Fruit fly (Drosophila melanogaster) whole organism, embryonic: ENCODE data around the gene Tpr2.

Experiments used
- Abd-B ChIP-seq: fragments of 200-800 bp; sonication (Bioruptor generic); optimal IDR thresholded peaks from 2 replicates; lab custom pipeline; 2018; ENCODE audit warnings: missing biosample characterization, mild to moderate bottlenecking, missing genetic modification characterization, moderate library complexity
- Antp ChIP-seq: fragments of 200-800 bp; sonication (Bioruptor generic); optimal IDR thresholded peaks from 3 replicates; lab custom pipeline; 2016; ENCODE audit warnings: missing biosample characterization, missing genetic modification characterization
- Atf6 ChIP-seq: fragments of 200-800 bp; sonication (Bioruptor generic); IDR thresholded peaks from 2 replicates; pipeline ENCODE4 v1.3.6; 2022; ENCODE audit warnings: missing biosample characterization, missing genetic modification characterization
- CG10959 ChIP-seq: fragments of 200-800 bp; sonication (Bioruptor generic); IDR thresholded peaks from 2 replicates; pipeline ENCODE4 v1.3.6; 2022; ENCODE audit warnings: missing biosample characterization, missing genetic modification characterization
- CG12299 ChIP-seq: fragments of 200-800 bp; sonication (Bioruptor generic); optimal IDR thresholded peaks from 2 replicates; lab custom pipeline; 2018; ENCODE audit warnings: missing biosample characterization, mild to moderate bottlenecking, missing genetic modification characterization
- CG12942 ChIP-seq: fragments of 200-800 bp; sonication (Bioruptor generic); optimal IDR thresholded peaks from 3 replicates; lab custom pipeline; 2016; ENCODE audit warnings: missing biosample characterization, missing genetic modification characterization
- CG13287 ChIP-seq: fragments of 200-800 bp; sonication (Bioruptor generic); IDR thresholded peaks from 2 replicates; pipeline ENCODE4 v1.3.6; 2022; ENCODE audit warnings: missing biosample characterization, missing genetic modification characterization; ENCODE audit not compliant: partially characterized antibody
- CG13624 ChIP-seq: fragments of 200-800 bp; sonication (Bioruptor generic); optimal IDR thresholded peaks from 2 replicates; lab custom pipeline; 2016; ENCODE audit warnings: missing biosample characterization, missing genetic modification characterization
- CG15073 ChIP-seq: fragments of 200-800 bp; sonication (Bioruptor generic); optimal IDR thresholded peaks from 2 replicates; lab custom pipeline; 2016; ENCODE audit warnings: missing biosample characterization, missing genetic modification characterization
- CG18619 ChIP-seq: fragments of 200-800 bp; sonication (Bioruptor generic); optimal IDR thresholded peaks from 3 replicates; lab custom pipeline; 2017; ENCODE audit warnings: missing biosample characterization, mild to moderate bottlenecking, missing genetic modification characterization
- CG18764 ChIP-seq: fragments of 200-800 bp; sonication (Bioruptor generic); optimal IDR thresholded peaks from 3 replicates; lab custom pipeline; 2016; ENCODE audit warnings: missing biosample characterization, missing genetic modification characterization
- CG2889 ChIP-seq: fragments of 200-800 bp; sonication (Bioruptor generic); IDR thresholded peaks from 3 replicates; pipeline ENCODE4 v1.3.6; 2022; ENCODE audit warnings: missing biosample characterization, missing genetic modification characterization
- CG33557 ChIP-seq: fragments of 200-800 bp; sonication (Bioruptor generic); optimal IDR thresholded peaks from 2 replicates; lab custom pipeline; 2019; ENCODE audit warnings: missing biosample characterization, mild to moderate bottlenecking, missing genetic modification characterization, moderate library complexity
- CG4404 ChIP-seq: fragments of 200-800 bp; sonication (Bioruptor generic); IDR thresholded peaks from 2 replicates; pipeline ENCODE4 v1.3.6; 2022; ENCODE audit warnings: missing biosample characterization, missing genetic modification characterization
- CG7372 ChIP-seq: fragments of 200-800 bp; sonication (Bioruptor generic); IDR thresholded peaks from 2 replicates; pipeline ENCODE4 v1.3.6; 2022; ENCODE audit warnings: missing biosample characterization, missing genetic modification characterization
- CG7786 ChIP-seq: fragments of 200-800 bp; sonication (Bioruptor generic); optimal IDR thresholded peaks from 2 replicates; lab custom pipeline; 2016; ENCODE audit warnings: missing biosample characterization, missing genetic modification characterization
- CG8478 ChIP-seq: fragments of >200 bp; optimal IDR thresholded peaks from 2 replicates; lab custom pipeline; 2018
- CG9609 ChIP-seq: fragments of 200-800 bp; sonication (Bioruptor generic); optimal IDR thresholded peaks from 3 replicates; lab custom pipeline; 2016; ENCODE audit warnings: missing biosample characterization, missing genetic modification characterization
- D19A ChIP-seq: fragments of 200-800 bp; optimal IDR thresholded peaks from 3 replicates; lab custom pipeline; 2019; ENCODE audit warnings: missing biosample characterization, mild to moderate bottlenecking, missing genetic modification characterization, moderate library complexity
- Fer1 ChIP-seq: fragments of 200-800 bp; sonication (Bioruptor generic); optimal IDR thresholded peaks from 2 replicates; lab custom pipeline; 2017; ENCODE audit warnings: missing biosample characterization, mild to moderate bottlenecking, missing genetic modification characterization
- Fer3 ChIP-seq: fragments of 200-800 bp; sonication (Bioruptor generic); optimal IDR thresholded peaks from 2 replicates; lab custom pipeline; 2018; ENCODE audit warnings: missing biosample characterization, mild to moderate bottlenecking, missing genetic modification characterization, moderate library complexity
- H2.0 ChIP-seq: fragments of 200-800 bp; sonication (Bioruptor generic); IDR thresholded peaks from 2 replicates; pipeline ENCODE4 v1.3.6; 2022; ENCODE audit warnings: missing biosample characterization, missing genetic modification characterization
- HLH4C ChIP-seq: fragments of 200-800 bp; sonication (Bioruptor generic); IDR thresholded peaks from 3 replicates; pipeline ENCODE4 v1.3.6; 2022; ENCODE audit warnings: missing biosample characterization, missing genetic modification characterization; ENCODE audit not compliant: partially characterized antibody
- HLH54F ChIP-seq: fragments of 200-800 bp; sonication (Bioruptor generic); optimal IDR thresholded peaks from 3 replicates; lab custom pipeline; 2016; ENCODE audit warnings: missing biosample characterization, missing genetic modification characterization
- Hand ChIP-seq: fragments of 200-800 bp; sonication (Bioruptor generic); optimal IDR thresholded peaks from 2 replicates; lab custom pipeline; 2017; ENCODE audit warnings: mild to moderate bottlenecking, missing biosample characterization, missing genetic modification reagents, missing genetic modification characterization
- Hr3 ChIP-seq: fragments of 200-800 bp; sonication (Bioruptor generic); optimal IDR thresholded peaks from 3 replicates; lab custom pipeline; 2016; ENCODE audit warnings: missing biosample characterization, missing genetic modification characterization
- Meics ChIP-seq: fragments of 200-800 bp; sonication (Bioruptor generic); optimal IDR thresholded peaks from 2 replicates; lab custom pipeline; 2017; ENCODE audit warnings: missing biosample characterization, mild to moderate bottlenecking, missing genetic modification characterization
- Opbp ChIP-seq: fragments of 200-800 bp; sonication (Bioruptor generic); IDR thresholded peaks from 3 replicates; pipeline ENCODE4 v1.3.6; 2022; ENCODE audit warnings: missing biosample characterization, missing genetic modification characterization; ENCODE audit not compliant: partially characterized antibody
- PHDP ChIP-seq: fragments of 200-800 bp; sonication (Bioruptor generic); optimal IDR thresholded peaks from 3 replicates; lab custom pipeline; 2018; ENCODE audit warnings: missing biosample characterization, mild to moderate bottlenecking, missing genetic modification characterization, moderate library complexity
- Pdp1 ChIP-seq, 2 experiments: fragments of 200-800 bp; sonication (Bioruptor generic); optimal IDR thresholded peaks; 3 replicates each; lab custom pipeline; 2016; ENCODE audit warnings: missing biosample characterization in 2 of 2, missing genetic modification characterization in 2 of 2, mild to moderate bottlenecking in 1 of 2, moderate library complexity in 1 of 2
- Rfx ChIP-seq: fragments of 200-800 bp; sonication (Bioruptor generic); IDR thresholded peaks from 2 replicates; pipeline ENCODE4 v1.3.6; 2022; ENCODE audit warnings: missing biosample characterization, missing genetic modification characterization
- bigmax ChIP-seq: fragments of 200-800 bp; sonication (Bioruptor generic); optimal IDR thresholded peaks from 2 replicates; lab custom pipeline; 2018; ENCODE audit warnings: missing biosample characterization, mild to moderate bottlenecking, missing genetic modification characterization
- br ChIP-seq: fragments of >200 bp; optimal IDR thresholded peaks from 2 replicates; lab custom pipeline; 2017
- cad ChIP-seq: fragments of >200 bp; optimal IDR thresholded peaks from 2 replicates; lab custom pipeline; 2017; ENCODE audit warnings: missing biosample characterization, missing genetic modification characterization
- croc ChIP-seq: fragments of 200-800 bp; sonication (Bioruptor generic); conservative IDR thresholded peaks from 3 replicates; pipeline ENCODE4 v1.3.6; 2022; ENCODE audit warnings: missing biosample characterization, missing genetic modification characterization
- danr ChIP-seq: fragments of 200-800 bp; sonication (Bioruptor generic); IDR thresholded peaks from 2 replicates; pipeline ENCODE4 v1.3.6; 2022; ENCODE audit warnings: missing biosample characterization, missing genetic modification characterization
- fd102C ChIP-seq: fragments of 200-800 bp; sonication (Bioruptor generic); optimal IDR thresholded peaks from 2 replicates; lab custom pipeline; 2018; ENCODE audit warnings: missing biosample characterization, mild to moderate bottlenecking, missing genetic modification characterization, moderate library complexity
- gfzf ChIP-seq: fragments of 200-800 bp; sonication (Bioruptor generic); optimal IDR thresholded peaks from 2 replicates; lab custom pipeline; 2016; ENCODE audit warnings: missing biosample characterization, mild to moderate bottlenecking, missing genetic modification characterization, moderate library complexity
- grn ChIP-seq: fragments of 200-800 bp; sonication (Bioruptor generic); optimal IDR thresholded peaks from 3 replicates; lab custom pipeline; 2017; ENCODE audit warnings: missing biosample characterization, missing genetic modification characterization
- hkb ChIP-seq, 2 experiments: fragments of 200-800 bp in 1 of 2; fragments of >200 bp in 1 of 2; sonication (Bioruptor generic) in 1 of 2; IDR thresholded peaks in 1 of 2; optimal IDR thresholded peaks in 1 of 2; 2 replicates each; pipeline versions ENCODE4 v1.3.6 to Lab custom; 2017 to 2022; ENCODE audit warnings: missing biosample characterization in 1 of 2, missing genetic modification characterization in 1 of 2
- lola ChIP-seq, 3 experiments: fragments of >200 bp in 2 of 3; fragments of 200-800 bp in 1 of 3; sonication (Bioruptor generic) in 1 of 3; optimal IDR thresholded peaks; 2 replicates each; lab custom pipeline; 2017 to 2019; ENCODE audit warnings: missing biosample characterization in 3 of 3, missing genetic modification characterization in 3 of 3, mild to moderate bottlenecking in 1 of 3, moderate library complexity in 1 of 3
- pan ChIP-seq, 4 experiments: fragments of >200 bp in 3 of 4; fragments of 200-800 bp in 1 of 4; sonication (Bioruptor generic) in 1 of 4; optimal IDR thresholded peaks in 3 of 4; IDR thresholded peaks in 1 of 4; 2 replicates each; pipeline versions ENCODE4 v1.3.6 to Lab custom; 2017 to 2022; ENCODE audit warnings: missing biosample characterization in 2 of 4, missing genetic modification characterization in 2 of 4, mixed read lengths in 1 of 4
- pum ChIP-seq: fragments of 200-800 bp; sonication (Bioruptor generic); optimal IDR thresholded peaks from 2 replicates; lab custom pipeline; 2016; ENCODE audit warnings: missing biosample characterization, missing genetic modification characterization
- pzg ChIP-seq: fragments of 200-800 bp; sonication (Bioruptor generic); optimal IDR thresholded peaks from 3 replicates; lab custom pipeline; 2018; ENCODE audit warnings: missing biosample characterization, mild to moderate bottlenecking, missing genetic modification characterization, moderate library complexity
- row ChIP-seq: fragments of 200-800 bp; sonication (Bioruptor generic); IDR thresholded peaks from 3 replicates; pipeline ENCODE4 v1.3.6; 2022; ENCODE audit warnings: missing biosample characterization, missing genetic modification characterization
- schlank ChIP-seq: fragments of 200-800 bp; sonication (Bioruptor generic); optimal IDR thresholded peaks from 2 replicates; lab custom pipeline; 2018; ENCODE audit warnings: missing biosample characterization, mild to moderate bottlenecking, missing genetic modification characterization
- slou ChIP-seq: fragments of 200-800 bp; sonication (Bioruptor generic); optimal IDR thresholded peaks from 3 replicates; lab custom pipeline; 2016; ENCODE audit warnings: missing biosample characterization, missing genetic modification characterization
- slp2 ChIP-seq: fragments of 200-800 bp; sonication (Bioruptor generic); optimal IDR thresholded peaks from 2 replicates; lab custom pipeline; 2016; ENCODE audit warnings: missing biosample characterization, missing genetic modification characterization
- sna ChIP-seq: fragments of 200-800 bp; sonication (Bioruptor generic); IDR thresholded peaks from 2 replicates; pipeline ENCODE4 v1.3.6; 2022; ENCODE audit warnings: missing biosample characterization, missing genetic modification characterization; ENCODE audit not compliant: partially characterized antibody

Tpr2 gene

dm6 chr2L:16534174-16534835 is 43.0 kb downstream of the Tpr2 start (continued):
- no peak; the same call in 1 of the 2 replicates for TF ChIP-seq CG13287 (GFP tag; lab: Robert Waterston, UW)
- TF ChIP-seq pzg (GFP tag; lab: Kevin White, UChicago), result no peak
- no peak for TF ChIP-seq HLH54F (GFP tag; lab: Kevin White, UChicago)
- no peak for TF ChIP-seq pan (optimal IDR thresholded peaks at IDR 0.05; lab: Kevin White, UChicago)
- TF ChIP-seq pan (GFP tag; optimal IDR thresholded peaks at IDR 0.05 in 1 of 2, IDR thresholded peaks at IDR 0.05 in 1 of 2), result peak in 1 of 2 experiments; percentile 60
- no peak for TF ChIP-seq br
- TF ChIP-seq pum (GFP tag; lab: Kevin White, UChicago), result no peak
- no peak for TF ChIP-seq CG12942 (GFP tag; lab: Kevin White, UChicago)
- no peak for TF ChIP-seq danr (GFP tag; lab: Robert Waterston, UW)
- peak; percentile 41 for TF ChIP-seq Fer3 (tag; lab: Kevin White, UChicago)
- TF ChIP-seq CG7372, result no peak
- no peak for TF ChIP-seq schlank
- no peak for TF ChIP-seq CG7786 (GFP tag; lab: Kevin White, UChicago)
- TF ChIP-seq H2.0 (GFP tag; lab: Robert Waterston, UW), result no peak
- no peak for TF ChIP-seq CG2889
- TF ChIP-seq Opbp (GFP tag; lab: Robert Waterston, UW), result no peak
- peak; percentile 76 for TF ChIP-seq CG13624 (GFP tag; lab: Kevin White, UChicago)
- peak; percentile 54 for TF ChIP-seq Fer1 (GFP tag; lab: Kevin White, UChicago)
- TF ChIP-seq gfzf, result no peak
- TF ChIP-seq D19A (tag; lab: Kevin White, UChicago), result no peak
- no peak for TF ChIP-seq CG9609 (GFP tag; lab: Kevin White, UChicago)
- TF ChIP-seq cad, result no peak
- TF ChIP-seq sna, result no peak
- no peak for TF ChIP-seq CG12299
- peak; percentile 70 for TF ChIP-seq Atf6 (GFP tag; lab: Robert Waterston, UW)
- no peak for TF ChIP-seq Meics (GFP tag; lab: Kevin White, UChicago)
- TF ChIP-seq slou (GFP tag; lab: Kevin White, UChicago), result no peak
- TF ChIP-seq CG8478 (lab: Kevin White, UChicago), result no peak
- no peak for TF ChIP-seq grn (GFP tag; lab: Kevin White, UChicago)
- TF ChIP-seq hkb (optimal IDR thresholded peaks at IDR 0.05; lab: Kevin White, UChicago), result no peak
- TF ChIP-seq hkb (GFP tag; IDR thresholded peaks at IDR 0.05; lab: Robert Waterston, UW), result 0 out of 2 replicates have a peak, but pooled peaks have one; percentile 50
- TF ChIP-seq fd102C, result no peak
- no peak for TF ChIP-seq Hand (GFP tag; lab: Kevin White, UChicago)
- no peak for TF ChIP-seq CG15073 (GFP tag; lab: Kevin White, UChicago)
- TF ChIP-seq slp2, result no peak
- peak; percentile 59; the same call in 1 of the 2 replicates for TF ChIP-seq Rfx (GFP tag; lab: Robert Waterston, UW)
- no peak for TF ChIP-seq Hr3 (GFP tag; lab: Kevin White, UChicago)
- no peak for TF ChIP-seq HLH4C
- peak; percentile 33 for TF ChIP-seq PHDP
- no peak for TF ChIP-seq CG10959
- no peak for TF ChIP-seq lola (GFP tag; optimal IDR thresholded peaks at IDR 0.05; lab: Kevin White, UChicago)
- TF ChIP-seq CG18764 (GFP tag; lab: Kevin White, UChicago), result no peak
- no peak for TF ChIP-seq Antp (GFP tag; lab: Kevin White, UChicago)
- TF ChIP-seq CG18619 (GFP tag; lab: Kevin White, UChicago), result peak; percentile 28
- TF ChIP-seq bigmax (GFP tag; lab: Kevin White, UChicago), result no peak
- no peak for TF ChIP-seq croc (GFP tag; lab: Robert Waterston, UW)
- TF ChIP-seq CG33557 (GFP tag; lab: Kevin White, UChicago), result peak; percentile 67
- TF ChIP-seq CG4404 (GFP tag; lab: Robert Waterston, UW), result no peak
- no peak for TF ChIP-seq Abd-B (GFP tag; lab: Kevin White, UChicago)
- TF ChIP-seq Pdp1 (GFP tag; optimal IDR thresholded peaks at IDR 0.05; lab: Kevin White, UChicago), result peak in 1 of 2 experiments; percentile 33
- TF ChIP-seq row, result peak; percentile 34; the same call in 2 of the 3 replicates
